Fruit fly (Drosophila melanogaster) whole organism, pupa: ENCODE data around the gene CG10286.

Source experiments
- CG10348 ChIP-seq: fragments of 200-800 bp; sonication (Bioruptor generic); IDR thresholded peaks from 2 replicates; pipeline ENCODE4 v1.3.6; 2022; ENCODE audit warnings: missing biosample characterization, missing genetic modification characterization
- CG12605 ChIP-seq: fragments of 200-800 bp; sonication (Bioruptor generic); IDR thresholded peaks from 2 replicates; pipeline ENCODE4 v1.3.6; 2022; ENCODE audit warnings: missing biosample characterization, missing genetic modification characterization
- CG13204 ChIP-seq: fragments of 200-800 bp; sonication (Bioruptor generic); optimal IDR thresholded peaks from 2 replicates; lab custom pipeline; 2018; ENCODE audit warnings: missing biosample characterization, mild to moderate bottlenecking, missing genetic modification characterization, moderate library complexity
- CG14655 ChIP-seq: fragments of 200-800 bp; sonication (Bioruptor generic); optimal IDR thresholded peaks from 3 replicates; lab custom pipeline; 2017; ENCODE audit warnings: mild to moderate bottlenecking, missing biosample characterization, missing genetic modification reagents, missing genetic modification characterization
- CG15710 ChIP-seq: fragments of 200-800 bp; sonication (Bioruptor generic); optimal IDR thresholded peaks from 2 replicates; lab custom pipeline; 2018; ENCODE audit warnings: missing biosample characterization, mild to moderate bottlenecking, missing genetic modification characterization, moderate library complexity
- CG17806 ChIP-seq: fragments of 200-800 bp; sonication (Bioruptor generic); optimal IDR thresholded peaks from 2 replicates; lab custom pipeline; 2018; ENCODE audit warnings: missing biosample characterization, mild to moderate bottlenecking, missing genetic modification characterization, moderate library complexity
- CG32121 ChIP-seq: fragments of 200-800 bp; sonication (Bioruptor generic); IDR thresholded peaks from 2 replicates; pipeline ENCODE4 v1.3.6; 2022; ENCODE audit warnings: missing biosample characterization, missing genetic modification characterization
- CG34367 ChIP-seq: fragments of 200-800 bp; sonication (Bioruptor generic); optimal IDR thresholded peaks from 2 replicates; lab custom pipeline; 2018; ENCODE audit warnings: missing biosample characterization, mild to moderate bottlenecking, missing genetic modification characterization
- CG4496 ChIP-seq: fragments of 200-800 bp; sonication (Bioruptor generic); IDR thresholded peaks from 3 replicates; pipeline ENCODE4 v1.3.6; 2022; ENCODE audit warnings: missing biosample characterization, missing genetic modification characterization
- CG8159 ChIP-seq: fragments of 200-800 bp; sonication (Bioruptor generic); optimal IDR thresholded peaks from 3 replicates; lab custom pipeline; 2018; ENCODE audit warnings: missing biosample characterization, mild to moderate bottlenecking, missing genetic modification characterization, moderate library complexity
- CG8301 ChIP-seq: fragments of 200-800 bp; sonication (Bioruptor generic); optimal IDR thresholded peaks from 2 replicates; lab custom pipeline; 2018; ENCODE audit warnings: missing biosample characterization, mild to moderate bottlenecking, missing genetic modification characterization
- CG9948 ChIP-seq: fragments of 200-800 bp; sonication (Bioruptor generic); optimal IDR thresholded peaks from 2 replicates; lab custom pipeline; 2018; ENCODE audit warnings: missing biosample characterization, mild to moderate bottlenecking, missing genetic modification characterization, moderate library complexity
- D1 ChIP-seq: fragments of 200-800 bp; sonication (Bioruptor generic); optimal IDR thresholded peaks from 2 replicates; lab custom pipeline; 2018; ENCODE audit warnings: missing biosample characterization, mild to moderate bottlenecking, missing genetic modification characterization, moderate library complexity
- EcR ChIP-seq: fragments of 200-800 bp; sonication (Bioruptor generic); optimal IDR thresholded peaks from 3 replicates; lab custom pipeline; 2019; ENCODE audit warnings: missing biosample characterization, missing genetic modification characterization, mild to moderate bottlenecking, moderate library complexity, missing genetic modification reagents
- Ets98B ChIP-seq: fragments of 200-800 bp; sonication (Bioruptor generic); IDR thresholded peaks from 2 replicates; pipeline ENCODE4 v1.3.6; 2022; ENCODE audit warnings: missing biosample characterization, missing genetic modification characterization
- Pif1A ChIP-seq: fragments of 200-800 bp; sonication (Bioruptor generic); optimal IDR thresholded peaks from 3 replicates; lab custom pipeline; 2016; ENCODE audit warnings: missing biosample characterization, missing genetic modification characterization
- Pif1B ChIP-seq: fragments of 200-800 bp; sonication (Bioruptor generic); optimal IDR thresholded peaks from 3 replicates; lab custom pipeline; 2016; ENCODE audit warnings: missing biosample characterization, missing genetic modification characterization
- Snoo ChIP-seq: fragments of 200-800 bp; sonication (Bioruptor generic); optimal IDR thresholded peaks from 3 replicates; lab custom pipeline; 2017; ENCODE audit warnings: missing biosample characterization, mild to moderate bottlenecking, missing genetic modification characterization, inconsistent platforms
- fd96Ca ChIP-seq: fragments of 200-800 bp; sonication (Bioruptor generic); IDR thresholded peaks from 3 replicates; pipeline ENCODE4 v1.3.6; 2022; ENCODE audit warnings: missing biosample characterization, missing genetic modification characterization
- gl ChIP-seq: fragments of 200-800 bp; sonication (Bioruptor generic); optimal IDR thresholded peaks from 2 replicates; lab custom pipeline; 2018; ENCODE audit warnings: missing biosample characterization, mild to moderate bottlenecking, missing genetic modification characterization
- rn ChIP-seq: fragments of 200-800 bp; sonication (Bioruptor generic); IDR thresholded peaks from 2 replicates; pipeline ENCODE4 v1.3.6; 2022; ENCODE audit warnings: missing biosample characterization, missing genetic modification characterization

CG10286 gene

dm6 chr3R:6416242-6416641, 47.5 kb downstream of the CG10286 start:
- peak; percentile 45; the same call in 1 of the 2 replicates for TF ChIP-seq Ets98B
- no peak for TF ChIP-seq D1 (tag; lab: Kevin White, UChicago)
- TF ChIP-seq CG34367 = peak; percentile 8
- TF ChIP-seq CG32121 (GFP tag; lab: Robert Waterston, UW) = no peak; the same call in 1 of the 2 replicates
- TF ChIP-seq CG4496 (GFP tag; lab: Robert Waterston, UW) = peak; percentile 35; the same call in 1 of the 3 replicates
- TF ChIP-seq EcR = no peak
- TF ChIP-seq CG13204 = no peak
- peak; percentile 78 for TF ChIP-seq fd96Ca (GFP tag; lab: Robert Waterston, UW)
- peak; percentile 41 for TF ChIP-seq CG14655 (GFP tag; lab: Kevin White, UChicago)
- TF ChIP-seq rn (GFP tag; lab: Robert Waterston, UW) = no peak
- peak; percentile 61 for TF ChIP-seq Pif1A (GFP tag; lab: Kevin White, UChicago)
- peak; percentile 37 for TF ChIP-seq CG9948
- peak; percentile 46 for TF ChIP-seq CG8159 (tag; lab: Kevin White, UChicago)
- peak; percentile 35 for TF ChIP-seq CG17806 (tag; lab: Kevin White, UChicago)
- peak; percentile 33 for TF ChIP-seq CG8301 (tag; lab: Kevin White, UChicago)
- peak; percentile 43 for TF ChIP-seq Snoo
- TF ChIP-seq gl = no peak
- TF ChIP-seq CG10348 (GFP tag; lab: Robert Waterston, UW) = no peak
- peak; percentile 39; the same call in 1 of the 2 replicates for TF ChIP-seq CG12605 (GFP tag; lab: Robert Waterston, UW)
- TF ChIP-seq Pif1B (GFP tag; lab: Kevin White, UChicago) = peak; percentile 43
- TF ChIP-seq CG15710 = peak; percentile 27

dm6 chr3R:6419103-6419502, 50.3 kb downstream of the CG10286 start:
- no peak for TF ChIP-seq CG12605 (GFP tag; lab: Robert Waterston, UW)
- no peak for TF ChIP-seq Pif1B (GFP tag; lab: Kevin White, UChicago)
- no peak for TF ChIP-seq CG9948
- no peak for TF ChIP-seq CG13204
- TF ChIP-seq fd96Ca (GFP tag; lab: Robert Waterston, UW) = no peak
- no peak for TF ChIP-seq gl
- no peak for TF ChIP-seq Snoo
- no peak for TF ChIP-seq CG4496 (GFP tag; lab: Robert Waterston, UW)
- no peak for TF ChIP-seq CG14655 (GFP tag; lab: Kevin White, UChicago)
- no peak for TF ChIP-seq D1 (tag; lab: Kevin White, UChicago)
- TF ChIP-seq CG34367 = no peak
- TF ChIP-seq Pif1A (GFP tag; lab: Kevin White, UChicago) = no peak
- TF ChIP-seq CG8301 (tag; lab: Kevin White, UChicago) = no peak
- no peak for TF ChIP-seq CG10348 (GFP tag; lab: Robert Waterston, UW)
- TF ChIP-seq EcR = no peak

- no peak for TF ChIP-seq CG13204
- TF ChIP-seq D1 (tag; lab: Kevin White, UChicago) = no peak
- no peak for TF ChIP-seq Pif1A (GFP tag; lab: Kevin White, UChicago)
- 0 out of 3 replicates have a peak, but pooled peaks have one; percentile 18 for TF ChIP-seq fd96Ca (GFP tag; lab: Robert Waterston, UW)
- TF ChIP-seq rn (GFP tag; lab: Robert Waterston, UW) = no peak
- no peak for TF ChIP-seq CG8159 (tag; lab: Kevin White, UChicago)
- TF ChIP-seq CG12605 (GFP tag; lab: Robert Waterston, UW) = peak; percentile 32; the same call in 1 of the 2 replicates
- peak; percentile 28 for TF ChIP-seq EcR
- TF ChIP-seq Snoo = no peak
- no peak for TF ChIP-seq gl
Measured at dm6 chr3R:6419942-6420341, 51.2 kb downstream of the CG10286 start.
